Worm (Caenorhabditis elegans) whole organism, L2 larva: ENCODE data around the gene ift-74.

Experiments
- F13H6.1 ChIP-seq: sonication (generic microtip); optimal IDR thresholded peaks from 2 replicates; lab custom pipeline; 2016; ENCODE audit warnings: missing genetic modification characterization, missing compliant biosample characterization
- Y55F3AM.14 ChIP-seq: fragments of 200-800 bp; sonication (Bioruptor generic); optimal IDR thresholded peaks from 2 replicates; lab custom pipeline; 2018; ENCODE audit warnings: mild to moderate bottlenecking, missing genetic modification characterization, missing compliant biosample characterization
- ZK546.5 ChIP-seq: sonication (generic microtip); optimal IDR thresholded peaks from 2 replicates; lab custom pipeline; 2017; ENCODE audit warnings: missing biosample characterization, missing genetic modification characterization
- aly-2 ChIP-seq: fragments of 150-350 bp; optimal IDR thresholded peaks from 2 replicates; lab custom pipeline; 2014; ENCODE audit warnings: missing biosample characterization, missing genetic modification characterization
- ama-1 ChIP-seq: fragments of 150-350 bp; optimal IDR thresholded peaks from 2 replicates; lab custom pipeline; 2018; ENCODE audit warnings: inconsistent platforms
- blmp-1 ChIP-seq: sonication (generic microtip); optimal IDR thresholded peaks from 2 replicates; lab custom pipeline; 2017; ENCODE audit warnings: missing genetic modification characterization, mild to moderate bottlenecking, missing compliant biosample characterization, antibody characterized with exemption, moderate library complexity; ENCODE audit not compliant: insufficient read depth
- ceh-82 ChIP-seq: fragments of 150-350 bp; optimal IDR thresholded peaks from 2 replicates; lab custom pipeline; 2014; ENCODE audit warnings: missing biosample characterization, missing genetic modification characterization
- crh-2 ChIP-seq: sonication (generic microtip); optimal IDR thresholded peaks from 2 replicates; lab custom pipeline; 2017; ENCODE audit warnings: missing biosample characterization, missing genetic modification characterization
- fos-1 ChIP-seq: fragments of 150-350 bp; optimal IDR thresholded peaks from 2 replicates; lab custom pipeline; 2014; ENCODE audit warnings: missing biosample characterization, missing genetic modification characterization
- gmeb-1 ChIP-seq: fragments of 150-350 bp; optimal IDR thresholded peaks from 2 replicates; lab custom pipeline; 2014; ENCODE audit warnings: missing biosample characterization, missing genetic modification characterization
- lin-13 ChIP-seq: fragments of 150-350 bp; optimal IDR thresholded peaks from 2 replicates; lab custom pipeline; 2014; ENCODE audit warnings: missing biosample characterization, missing genetic modification reagents, missing genetic modification characterization
- lin-39 ChIP-seq: fragments of 150-350 bp; optimal IDR thresholded peaks from 2 replicates; lab custom pipeline; 2014; ENCODE audit warnings: missing biosample characterization, missing genetic modification reagents, missing genetic modification characterization
- mbf-1 ChIP-seq: sonication (generic microtip); optimal IDR thresholded peaks from 2 replicates; lab custom pipeline; 2017; ENCODE audit warnings: missing biosample characterization, missing genetic modification characterization
- mdl-1 ChIP-seq, 2 experiments: fragments of 150-350 bp in 1 of 2; sonication (generic microtip) in 1 of 2; optimal IDR thresholded peaks; 2 replicates each; lab custom pipeline; 2017; ENCODE audit warnings: missing biosample characterization in 2 of 2, missing genetic modification characterization in 2 of 2
- nhr-12 ChIP-seq: fragments of 150-350 bp; optimal IDR thresholded peaks from 2 replicates; lab custom pipeline; 2014; ENCODE audit warnings: missing biosample characterization, missing genetic modification characterization
- nhr-21 ChIP-seq: fragments of 150-350 bp; optimal IDR thresholded peaks from 2 replicates; lab custom pipeline; 2014; ENCODE audit warnings: missing biosample characterization, missing genetic modification characterization
- nhr-23 ChIP-seq: fragments of 150-350 bp; optimal IDR thresholded peaks from 2 replicates; lab custom pipeline; 2014; ENCODE audit warnings: missing biosample characterization, missing genetic modification reagents, missing genetic modification characterization
- nhr-25 ChIP-seq: fragments of 150-350 bp; sonication (generic microtip); optimal IDR thresholded peaks from 3 replicates; lab custom pipeline; 2014; ENCODE audit warnings: missing biosample characterization, missing genetic modification characterization
- nhr-77 ChIP-seq: fragments of 150-350 bp; optimal IDR thresholded peaks from 2 replicates; lab custom pipeline; 2014; ENCODE audit warnings: missing biosample characterization, missing genetic modification characterization
- sem-4 ChIP-seq: fragments of 150-350 bp; optimal IDR thresholded peaks from 2 replicates; lab custom pipeline; 2014; ENCODE audit warnings: missing biosample characterization, missing genetic modification reagents, missing genetic modification characterization
- sma-9 ChIP-seq, 2 experiments: fragments of 150-350 bp in 1 of 2; sonication (generic microtip) in 1 of 2; optimal IDR thresholded peaks; 2 replicates each; lab custom pipeline; 2014 to 2016; ENCODE audit warnings: missing genetic modification characterization in 2 of 2, mild to moderate bottlenecking in 1 of 2, missing biosample characterization in 1 of 2, missing compliant biosample characterization in 1 of 2, missing genetic modification reagents in 1 of 2, moderate library complexity in 1 of 2
- snpc-4 ChIP-seq: fragments of 150-350 bp; optimal IDR thresholded peaks from 2 replicates; lab custom pipeline; 2014; ENCODE audit warnings: missing biosample characterization, missing genetic modification characterization
- unc-39 ChIP-seq: fragments of 150-350 bp; optimal IDR thresholded peaks from 2 replicates; lab custom pipeline; 2014; ENCODE audit warnings: missing biosample characterization, missing genetic modification characterization
- unc-55 ChIP-seq: fragments of 150-350 bp; sonication (generic microtip); optimal IDR thresholded peaks from 3 replicates; lab custom pipeline; 2014; ENCODE audit warnings: missing biosample characterization, missing genetic modification reagents, missing genetic modification characterization
- zag-1 ChIP-seq: fragments of 150-350 bp; optimal IDR thresholded peaks from 2 replicates; lab custom pipeline; 2014; ENCODE audit warnings: missing biosample characterization, missing genetic modification characterization
- ztf-1 ChIP-seq: fragments of 200-800 bp; sonication (Bioruptor generic); conservative IDR thresholded peaks from 2 replicates; pipeline ENCODE4 v1.3.6; 2022; ENCODE audit warnings: missing genetic modification characterization, missing compliant biosample characterization
- ztf-11 ChIP-seq: sonication (generic microtip); optimal IDR thresholded peaks from 2 replicates; lab custom pipeline; 2017; ENCODE audit warnings: missing biosample characterization, missing genetic modification characterization
- ztf-4 ChIP-seq: fragments of 150-350 bp; optimal IDR thresholded peaks from 2 replicates; lab custom pipeline; 2014; ENCODE audit warnings: missing biosample characterization, missing genetic modification characterization

Gene ift-74

DNA sequence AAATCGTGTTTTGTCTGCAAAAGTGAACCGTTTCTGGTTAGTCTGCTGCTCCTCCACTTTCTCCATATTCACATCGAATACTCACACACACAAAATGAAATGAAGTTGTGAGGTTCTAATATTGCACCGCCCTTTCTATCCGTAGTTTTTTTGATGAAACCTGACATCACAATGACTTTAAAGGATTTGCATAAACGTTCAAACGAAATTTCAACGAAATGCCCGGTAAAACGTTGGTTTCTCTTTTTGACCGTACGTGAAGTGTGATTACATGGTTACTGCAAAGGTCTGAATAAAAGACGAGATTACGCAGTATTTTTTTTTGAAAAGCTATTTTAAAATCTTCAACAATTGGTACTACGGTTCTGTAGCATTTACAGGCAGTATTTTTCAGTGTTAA is 25.5 kb upstream of the ift-74 start, which contains the start of gene T19D12.9:
T19D12.9 (minus strand) TSS at position 101 of the 400 bp plus-strand sequence.
- TF ChIP-seq zag-1 (tag; lab: Kevin White, UChicago): no peak
- TF ChIP-seq lin-13: no peak
- no peak for TF ChIP-seq snpc-4 (tag; lab: Kevin White, UChicago)
- no peak for TF ChIP-seq unc-55
- no peak for TF ChIP-seq mbf-1 (tag; lab: Kevin White, UChicago)
- no peak for TF ChIP-seq ceh-82 (tag; lab: Kevin White, UChicago)
- TF ChIP-seq aly-2: no peak
- no peak for TF ChIP-seq sem-4 (tag; lab: Kevin White, UChicago)

ce11 chrII:6658766-6659165 is 21.1 kb upstream of the ift-74 start, which contains the start of gene T19D12.10:
Gene T19D12.10 (minus strand): TSS chrII:6658866.
- TF ChIP-seq nhr-21 (no peak), crh-2 (tag; lab: Kevin White, UChicago) (no peak), F13H6.1 (tag; lab: Kevin White, UChicago) (no peak), Y55F3AM.14 (GFP tag; lab: Kevin White, UChicago) (no peak), unc-39 (tag; lab: Kevin White, UChicago) (no peak), nhr-23 (no peak), aly-2 (no peak), ceh-82 (tag; lab: Kevin White, UChicago) (no peak), ZK546.5 (tag; lab: Kevin White, UChicago) (no peak), fos-1 (tag; lab: Kevin White, UChicago) (no peak), nhr-77 (tag; lab: Kevin White, UChicago) (no peak), ztf-1 (GFP tag; lab: Robert Waterston, UW) (no peak), mdl-1 (tag; optimal IDR thresholded peaks at IDR 0.05; lab: Kevin White, UChicago) (no peak), blmp-1 (tag; lab: Kevin White, UChicago) (no peak), zag-1 (tag; lab: Kevin White, UChicago) (no peak), ama-1 (lab: Kevin White, UChicago) (no peak)

- TF ChIP-seq fos-1 (tag; lab: Kevin White, UChicago): peak; percentile 82
- no peak for TF ChIP-seq ztf-4 (tag; lab: Kevin White, UChicago)
These were observed 18.6 kb upstream of the ift-74 start, which contains the start of gene T19D12.2 for ce11 chrII:6661211-6661610. Gene T19D12.2 (plus strand): TSS chrII:6661335.

- TF ChIP-seq crh-2 (tag; lab: Kevin White, UChicago): no peak
- peak; percentile 30 for TF ChIP-seq fos-1 (tag; lab: Kevin White, UChicago)
These were observed 16.0 kb upstream of the ift-74 start for ce11 chrII:6663799-6664198.

DNA sequence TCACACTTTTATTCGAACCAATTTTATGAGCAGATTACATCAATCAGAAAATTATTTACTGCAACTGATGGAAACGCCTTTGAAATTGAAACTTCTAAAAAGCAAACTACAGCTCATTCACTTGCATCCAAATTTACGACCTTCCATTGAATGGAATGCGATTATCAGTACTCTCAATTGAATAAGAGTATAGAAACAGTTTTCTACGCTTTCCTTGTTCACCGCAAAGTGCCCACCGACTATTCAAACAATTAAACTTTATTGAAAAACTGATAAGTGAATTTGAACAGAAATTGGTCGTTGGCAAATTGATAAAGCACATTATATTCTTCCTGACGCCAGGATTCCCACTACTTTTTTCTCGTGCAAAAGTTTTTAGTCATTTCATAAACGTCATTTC is 13.9 kb upstream of the ift-74 start:
- TF ChIP-seq sma-9 (GFP tag; optimal IDR thresholded peaks at IDR 0.05; lab: Kevin White, UChicago): peak; percentile 14
- no peak for TF ChIP-seq sma-9 (tag; optimal IDR thresholded peaks at IDR 0.05; lab: Kevin White, UChicago)
- TF ChIP-seq ama-1 (lab: Kevin White, UChicago): no peak
- peak; percentile 81 for TF ChIP-seq fos-1 (tag; lab: Kevin White, UChicago)

DNA sequence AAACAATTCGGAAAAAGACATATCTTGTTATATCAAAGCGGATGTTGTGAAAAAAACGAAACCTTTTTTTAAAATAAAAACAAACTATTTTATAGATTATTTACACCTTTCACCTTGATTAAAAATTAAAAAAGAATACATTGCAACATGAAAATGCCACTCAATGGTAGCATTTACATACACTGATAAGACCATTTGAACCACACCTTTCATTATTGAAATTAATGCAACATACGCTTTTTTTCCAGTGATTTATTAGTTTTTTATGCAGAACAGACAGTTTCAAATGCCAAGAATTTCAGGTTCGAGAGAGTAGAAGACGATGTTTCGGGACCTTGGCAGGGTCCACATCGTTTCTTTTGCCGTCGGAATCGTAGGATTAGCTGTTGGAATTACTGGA is 13.2 kb upstream of the ift-74 start, which contains the start of gene T19D12.1:
T19D12.1 (plus strand) TSS at position 301 of the 400 bp plus-strand sequence.
- no peak for TF ChIP-seq ama-1 (lab: Kevin White, UChicago)
- TF ChIP-seq ceh-82 (tag; lab: Kevin White, UChicago): no peak
- no peak for TF ChIP-seq nhr-25

- TF ChIP-seq ztf-11 (no peak), nhr-12 (tag; lab: Kevin White, UChicago) (no peak), mdl-1 (tag; optimal IDR thresholded peaks at IDR 0.05; lab: Kevin White, UChicago) (no peak), ZK546.5 (tag; lab: Kevin White, UChicago) (no peak), nhr-23 (no peak), lin-39 (tag; lab: Kevin White, UChicago) (no peak), lin-13 (no peak), mbf-1 (tag; lab: Kevin White, UChicago) (no peak), unc-39 (tag; lab: Kevin White, UChicago) (no peak), gmeb-1 (tag; lab: Kevin White, UChicago) (no peak), blmp-1 (tag; lab: Kevin White, UChicago) (no peak), F13H6.1 (tag; lab: Kevin White, UChicago) (no peak)
- TF ChIP-seq, all 48 proteins: peak for 0
These were observed 12.3 kb upstream of the ift-74 start for ce11 chrII:6667534-6667933.
